Fruit fly (Drosophila melanogaster): ENCODE measurements around the gene CG18528.
A peak's percentile ranks its signal among the peaks of the same experiment; 100 is the strongest.

The CG18528 gene

dm6 chr3R:24359957-24360356 lies at the start of gene CG18528:
CG18528 (minus strand) TSS chr3R:24360144.
- TF ChIP-seq knrl (GFP tag; IDR thresholded peaks at IDR 0.05; ENCODE audit: partially characterized antibody) (peak; percentile 15; the same call in 1 of the 3 replicates), BEAF-32 (GFP tag; optimal IDR thresholded peaks at IDR 0.05) (peak; percentile 59), CG12236 (GFP tag; optimal IDR thresholded peaks at IDR 0.05) (peak; percentile 3), CG4617 (GFP tag; optimal IDR thresholded peaks at IDR 0.05; ENCODE audit: borderline replicate concordance) (peak; percentile 15), CG12391 (tag; optimal IDR thresholded peaks at IDR 0.05) (peak; percentile 6), pho (GFP tag; optimal IDR thresholded peaks at IDR 0.05) (peak; percentile 6), bbx (GFP tag; IDR thresholded peaks at IDR 0.05; ENCODE audit: partially characterized antibody) (0 out of 2 replicates have a peak, but pooled peaks have one; percentile 39), MESR4 (GFP tag; optimal IDR thresholded peaks at IDR 0.05) (peak; percentile 17), CTCF (GFP tag; optimal IDR thresholded peaks at IDR 0.05) (peak; percentile 62), ci (GFP tag; IDR thresholded peaks at IDR 0.05) (peak; percentile 33; the same call in 1 of the 3 replicates), CG7839 (tag; optimal IDR thresholded peaks at IDR 0.05) (no peak), fru (optimal IDR thresholded peaks at IDR 0.05) (no peak), CG4282 (GFP tag; optimal IDR thresholded peaks at IDR 0.05) (no peak), exex (tag; optimal IDR thresholded peaks at IDR 0.05) (peak; percentile 6), CG10274 (GFP tag; optimal IDR thresholded peaks at IDR 0.05) (no peak), Sin3A (optimal IDR thresholded peaks at IDR 0.05) (peak; percentile 29), pita (GFP tag; optimal IDR thresholded peaks at IDR 0.05) (peak; percentile 87), CG31388 (GFP tag; optimal IDR thresholded peaks at IDR 0.05) (no peak), CHES-1-like (GFP tag; optimal IDR thresholded peaks at IDR 0.05) (peak; percentile 39), gfzf (GFP tag; optimal IDR thresholded peaks at IDR 0.05) (peak; percentile 96), nmo (GFP tag; optimal IDR thresholded peaks at IDR 0.05) (peak; percentile 43), HmgZ (tag; optimal IDR thresholded peaks at IDR 0.05) (peak; percentile 60), Scr (GFP tag; IDR thresholded peaks at IDR 0.05; ENCODE audit: partially characterized antibody) (peak; percentile 31), YL-1 (GFP tag; optimal IDR thresholded peaks at IDR 0.05) (peak; percentile 15), CG11560 (tag; IDR thresholded peaks at IDR 0.05) (peak; percentile 54; the same call in 1 of the 3 replicates), croc (GFP tag; conservative IDR thresholded peaks at IDR 0.05) (no peak), lbe (GFP tag; optimal IDR thresholded peaks at IDR 0.05) (no peak), pzg (GFP tag; optimal IDR thresholded peaks at IDR 0.05) (peak; percentile 89), trem (tag; optimal IDR thresholded peaks at IDR 0.05) (peak; percentile 49), zfh1 (GFP tag; IDR thresholded peaks at IDR 0.05) (peak; percentile 31; the same call in 1 of the 3 replicates), tap (tag; optimal IDR thresholded peaks at IDR 0.05) (no peak), Lhr (GFP tag; optimal IDR thresholded peaks at IDR 0.05) (peak; percentile 84), CG17186 (GFP tag; optimal IDR thresholded peaks at IDR 0.05) (peak; percentile 28), bowl (GFP tag; IDR thresholded peaks at IDR 0.05) (no peak), org-1 (GFP tag; optimal IDR thresholded peaks at IDR 0.05) (no peak), sens (GFP tag) (peak; percentile 73), CG6813 (GFP tag; optimal IDR thresholded peaks at IDR 0.05) (no peak), CG32767 (GFP tag; IDR thresholded peaks at IDR 0.05) (no peak), Ets97D (GFP tag; optimal IDR thresholded peaks at IDR 0.05) (peak; percentile 92), seq (GFP tag; IDR thresholded peaks at IDR 0.05) (peak; percentile 11; the same call in 1 of the 2 replicates), Dp (GFP tag; optimal IDR thresholded peaks at IDR 0.05) (peak; percentile 61), Abd-B (GFP tag; optimal IDR thresholded peaks at IDR 0.05) (peak; percentile 82), Rx (GFP tag; IDR thresholded peaks at IDR 0.05) (no peak), Hr78 (GFP tag; optimal IDR thresholded peaks at IDR 0.05) (no peak), NfI (GFP tag; optimal IDR thresholded peaks at IDR 0.05) (no peak), CG17802 (tag; optimal IDR thresholded peaks at IDR 0.05) (peak; percentile 51), HmgD (GFP tag; optimal IDR thresholded peaks at IDR 0.05) (peak; percentile 50), CG9797 (GFP tag; optimal IDR thresholded peaks at IDR 0.05) (peak; percentile 82), CG33213 (GFP tag; optimal IDR thresholded peaks at IDR 0.05) (peak; percentile 66), CG3995 (GFP tag; optimal IDR thresholded peaks at IDR 0.05) (peak; percentile 71), dati (GFP tag; IDR thresholded peaks at IDR 0.05) (no peak)

Data from whole organism, embryonic.